Worm (Caenorhabditis elegans): ENCODE results near the gene daf-1.

- TF ChIP-seq unc-62 (GFP tag; optimal IDR thresholded peaks at IDR 0.05) (no peak), nhr-90 (tag; optimal IDR thresholded peaks at IDR 0.05) (no peak), F10E7.11 (tag; optimal IDR thresholded peaks at IDR 0.05) (no peak), B0261.1 (tag; optimal IDR thresholded peaks at IDR 0.05) (no peak), zfh-2 (GFP tag; conservative IDR thresholded peaks at IDR 0.05) (no peak), T26A5.8 (tag; optimal IDR thresholded peaks at IDR 0.05) (no peak), F37B4.10 (GFP tag; IDR thresholded peaks at IDR 0.05) (no peak)
Observed at ce11 chrIV:91680-92079, 40.5 kb upstream of the daf-1 start, which contains the start of gene tpa-1.
